Fruit fly (Drosophila melanogaster): ENCODE measurements around the gene srw.

- TF ChIP-seq usp (GFP tag; optimal IDR thresholded peaks at IDR 0.05) (no peak), lola (GFP tag; optimal IDR thresholded peaks at IDR 0.05) (no peak), OdsH (GFP tag; optimal IDR thresholded peaks at IDR 0.05) (peak; percentile 69), h (GFP tag; optimal IDR thresholded peaks at IDR 0.05) (peak; percentile 73), br (GFP tag; optimal IDR thresholded peaks at IDR 0.05) (peak; percentile 76), GATAd (GFP tag; optimal IDR thresholded peaks at IDR 0.05) (no peak), foxo (GFP tag; optimal IDR thresholded peaks at IDR 0.05) (peak; percentile 26 to 66), CG9705 (GFP tag; optimal IDR thresholded peaks at IDR 0.05) (no peak), Abd-B (GFP tag; optimal IDR thresholded peaks at IDR 0.05) (no peak)
These were observed 5.3 kb upstream of the srw start, which contains the start of gene Hexo1 for dm6 chr3L:4288591-4289056.

Data from whole organism, wandering third instar larva.